Worm (Caenorhabditis elegans): ENCODE results near the gene Y39A1A.20.

- no peak for TF ChIP-seq unc-39 (tag; optimal IDR thresholded peaks at IDR 0.05)
- TF ChIP-seq nhr-12 (tag; optimal IDR thresholded peaks at IDR 0.05): no peak
- TF ChIP-seq egl-27 (tag; optimal IDR thresholded peaks at IDR 0.05): no peak
- no peak for TF ChIP-seq nhr-237 (tag; optimal IDR thresholded peaks at IDR 0.05)
- no peak for TF ChIP-seq fkh-10 (GFP tag; optimal IDR thresholded peaks at IDR 0.05)
- no peak for TF ChIP-seq lin-15B (tag; optimal IDR thresholded peaks at IDR 0.05)
- TF ChIP-seq eor-1 (tag; optimal IDR thresholded peaks at IDR 0.05): no peak
- no peak for TF ChIP-seq ama-1 (optimal IDR thresholded peaks at IDR 0.05)
- no peak for TF ChIP-seq pha-4 (tag; optimal IDR thresholded peaks at IDR 0.05)
- TF ChIP-seq fos-1 (tag; optimal IDR thresholded peaks at IDR 0.05): no peak
- TF ChIP-seq tbx-2 (tag; optimal IDR thresholded peaks at IDR 0.05): no peak
- TF ChIP-seq unc-62 (GFP tag; optimal IDR thresholded peaks at IDR 0.05): no peak
- no peak for TF ChIP-seq elt-2 (tag; optimal IDR thresholded peaks at IDR 0.05)
- no peak for TF ChIP-seq nhr-43 (tag; optimal IDR thresholded peaks at IDR 0.05; ENCODE audit: poor library complexity, severe bottlenecking)
Observed at ce11 chrIII:10707461-10707860, 7.1 kb upstream of the Y39A1A.20 start, which contains the start of gene mrpl-12.
